Fruit fly (Drosophila melanogaster) whole organism, pupa: ENCODE results near the gene CG32633.
A peak's percentile ranks its signal among the peaks of the same experiment; 100 is the strongest.

Experiments used
- CG10348 ChIP-seq: fragments of 200-800 bp; sonication (Bioruptor generic); IDR thresholded peaks from 2 replicates; pipeline ENCODE4 v1.3.6; 2022; ENCODE audit warnings: missing biosample characterization, missing genetic modification characterization
- CG14655 ChIP-seq: fragments of 200-800 bp; sonication (Bioruptor generic); optimal IDR thresholded peaks from 3 replicates; lab custom pipeline; 2017; ENCODE audit warnings: mild to moderate bottlenecking, missing biosample characterization, missing genetic modification reagents, missing genetic modification characterization
- CG15710 ChIP-seq: fragments of 200-800 bp; sonication (Bioruptor generic); optimal IDR thresholded peaks from 2 replicates; lab custom pipeline; 2018; ENCODE audit warnings: missing biosample characterization, mild to moderate bottlenecking, missing genetic modification characterization, moderate library complexity
- CG32121 ChIP-seq: fragments of 200-800 bp; sonication (Bioruptor generic); IDR thresholded peaks from 2 replicates; pipeline ENCODE4 v1.3.6; 2022; ENCODE audit warnings: missing biosample characterization, missing genetic modification characterization
- EcR ChIP-seq: fragments of 200-800 bp; sonication (Bioruptor generic); optimal IDR thresholded peaks from 3 replicates; lab custom pipeline; 2019; ENCODE audit warnings: missing biosample characterization, missing genetic modification characterization, mild to moderate bottlenecking, moderate library complexity, missing genetic modification reagents
- Ets98B ChIP-seq: fragments of 200-800 bp; sonication (Bioruptor generic); IDR thresholded peaks from 2 replicates; pipeline ENCODE4 v1.3.6; 2022; ENCODE audit warnings: missing biosample characterization, missing genetic modification characterization
- fd96Ca ChIP-seq: fragments of 200-800 bp; sonication (Bioruptor generic); IDR thresholded peaks from 3 replicates; pipeline ENCODE4 v1.3.6; 2022; ENCODE audit warnings: missing biosample characterization, missing genetic modification characterization

- no peak for TF ChIP-seq fd96Ca (GFP tag; lab: Robert Waterston, UW)
- TF ChIP-seq CG14655 (GFP tag; lab: Kevin White, UChicago): peak; percentile 25
- TF ChIP-seq CG32121: no peak
- no peak for TF ChIP-seq CG10348
- TF ChIP-seq CG15710 (tag; lab: Kevin White, UChicago): no peak
- no peak for TF ChIP-seq EcR (GFP tag; lab: Kevin White, UChicago)
- TF ChIP-seq Ets98B (GFP tag; lab: Robert Waterston, UW): no peak
Measured at dm6 chrX:13539448-13539847, 22.0 kb upstream of the CG32633 start.
